Worm (Caenorhabditis elegans) whole organism, L1 larva: ENCODE results near the gene acs-11.

Experiments
- C16A3.4 ChIP-seq: fragments of 150-350 bp; optimal IDR thresholded peaks from 2 replicates; lab custom pipeline; 2014; ENCODE audit warnings: missing biosample characterization, missing genetic modification characterization
- C34B4.2 ChIP-seq: sonication (generic microtip); optimal IDR thresholded peaks from 2 replicates; lab custom pipeline; 2017; ENCODE audit warnings: mild to moderate bottlenecking, missing genetic modification characterization, missing compliant biosample characterization
- aha-1 ChIP-seq: fragments of 150-350 bp; optimal IDR thresholded peaks from 2 replicates; lab custom pipeline; 2014; ENCODE audit warnings: missing biosample characterization, missing genetic modification characterization
- alr-1 ChIP-seq: fragments of 200-800 bp; sonication (Bioruptor generic); optimal IDR thresholded peaks from 2 replicates; lab custom pipeline; 2018; ENCODE audit warnings: borderline replicate concordance, mild to moderate bottlenecking, missing genetic modification characterization, missing compliant biosample characterization
- ceh-8 ChIP-seq: fragments of 200-800 bp; sonication (Bioruptor generic); optimal IDR thresholded peaks from 2 replicates; lab custom pipeline; 2018; ENCODE audit warnings: mild to moderate bottlenecking, missing genetic modification characterization, moderate library complexity, missing compliant biosample characterization
- dpl-1 ChIP-seq, 3 experiments: fragments of 150-350 bp in 2 of 3; sonication (generic microtip) in 1 of 3; optimal IDR thresholded peaks; 2 replicates each; lab custom pipeline; 2014 to 2017; ENCODE audit warnings: missing biosample characterization in 3 of 3, missing genetic modification characterization in 3 of 3, missing genetic modification reagents in 3 of 3
- efl-1 ChIP-seq, 4 experiments: fragments of 150-350 bp; optimal IDR thresholded peaks in 3 of 4; peaks in 1 of 4; 1 replicate in 1 of 4; 2 replicates in 3 of 4; lab custom pipeline; 2014; ENCODE audit warnings: missing biosample characterization in 2 of 4, missing genetic modification characterization in 2 of 4, missing genetic modification reagents in 2 of 4
- egl-13 ChIP-seq: sonication (generic microtip); optimal IDR thresholded peaks from 2 replicates; lab custom pipeline; 2016; ENCODE audit warnings: missing genotype, missing genetic modification reagents, missing genetic modification characterization, missing compliant biosample characterization
- egl-27 ChIP-seq, 2 experiments: fragments of 150-350 bp in 1 of 2; sonication (generic microtip); optimal IDR thresholded peaks; 3 replicates each; lab custom pipeline; 2017 to 2018; ENCODE audit warnings: missing biosample characterization in 2 of 2, missing genetic modification characterization in 2 of 2, missing genetic modification reagents in 2 of 2
- elt-2 ChIP-seq: sonication (generic microtip); optimal IDR thresholded peaks from 2 replicates; lab custom pipeline; 2016; ENCODE audit warnings: missing genetic modification characterization, mild to moderate bottlenecking, inconsistent platforms, missing compliant biosample characterization, missing genetic modification reagents
- elt-3 ChIP-seq, 6 experiments: fragments of 150-350 bp in 1 of 6; sonication (generic microtip); optimal IDR thresholded peaks; 2 replicates each; lab custom pipeline; 2017 to 2018; ENCODE audit warnings: missing biosample characterization in 6 of 6, missing genetic modification characterization in 6 of 6, inconsistent platforms in 1 of 6
- ets-5 ChIP-seq: fragments of 200-800 bp; sonication (Bioruptor generic); IDR thresholded peaks from 2 replicates; pipeline ENCODE4 v1.3.6; 2022; ENCODE audit warnings: missing genetic modification characterization, missing compliant biosample characterization
- fkh-4 ChIP-seq: sonication (generic microtip); optimal IDR thresholded peaks from 2 replicates; lab custom pipeline; 2016; ENCODE audit warnings: missing compliant biosample characterization, missing genetic modification characterization, borderline replicate concordance
- fos-1 ChIP-seq: fragments of 150-350 bp; optimal IDR thresholded peaks from 2 replicates; lab custom pipeline; 2014; ENCODE audit warnings: missing biosample characterization, missing genetic modification characterization
- grh-1 ChIP-seq: fragments of 200-800 bp; sonication (Bioruptor generic); IDR thresholded peaks from 2 replicates; pipeline ENCODE4 v1.3.6; 2022; ENCODE audit warnings: missing genetic modification reagents, missing genetic modification characterization, missing compliant biosample characterization
- hlh-17 ChIP-seq: fragments of 200-800 bp; sonication (Bioruptor generic); optimal IDR thresholded peaks from 2 replicates; lab custom pipeline; 2018; ENCODE audit warnings: missing genetic modification characterization, mild to moderate bottlenecking, missing compliant biosample characterization, moderate library complexity, borderline replicate concordance
- hlh-4 ChIP-seq: sonication (generic microtip); optimal IDR thresholded peaks from 2 replicates; lab custom pipeline; 2016; ENCODE audit warnings: mild to moderate bottlenecking, missing genetic modification characterization, missing compliant biosample characterization
- irx-1 ChIP-seq: sonication (generic microtip); optimal IDR thresholded peaks from 2 replicates; lab custom pipeline; 2016; ENCODE audit warnings: missing genetic modification characterization, missing compliant biosample characterization
- lin-14 ChIP-seq: fragments of 200-800 bp; sonication (Bioruptor generic); optimal IDR thresholded peaks from 2 replicates; lab custom pipeline; 2018; ENCODE audit warnings: mild to moderate bottlenecking, missing genetic modification characterization, moderate library complexity, missing compliant biosample characterization
- lin-35 ChIP-seq, 2 experiments: fragments of 150-350 bp; optimal IDR thresholded peaks; 2 replicates each; lab custom pipeline; 2014; ENCODE audit warnings: missing biosample characterization in 2 of 2, missing genetic modification characterization in 2 of 2, missing genetic modification reagents in 2 of 2
- lir-3 ChIP-seq: sonication (generic microtip); optimal IDR thresholded peaks from 2 replicates; lab custom pipeline; 2016; ENCODE audit warnings: mild to moderate bottlenecking, missing genetic modification characterization, moderate library complexity, missing compliant biosample characterization; ENCODE audit not compliant: poor library complexity
- lsy-2 ChIP-seq, 2 experiments: fragments of 150-350 bp; optimal IDR thresholded peaks; 2 replicates each; lab custom pipeline; 2014; ENCODE audit warnings: missing biosample characterization in 2 of 2, missing genetic modification characterization in 2 of 2
- mdl-1 ChIP-seq, 2 experiments: fragments of 150-350 bp; optimal IDR thresholded peaks; 2 replicates each; lab custom pipeline; 2014 to 2017; ENCODE audit warnings: missing biosample characterization in 2 of 2, missing genetic modification characterization in 2 of 2, inconsistent platforms in 1 of 2
- mep-1 ChIP-seq: fragments of 150-350 bp; optimal IDR thresholded peaks from 2 replicates; lab custom pipeline; 2014; ENCODE audit warnings: missing biosample characterization, missing genetic modification characterization
- nhr-237 ChIP-seq: fragments of 150-350 bp; optimal IDR thresholded peaks from 2 replicates; lab custom pipeline; 2014; ENCODE audit warnings: missing biosample characterization, missing genetic modification characterization
- nhr-71 ChIP-seq: sonication (generic microtip); optimal IDR thresholded peaks from 2 replicates; lab custom pipeline; 2016; ENCODE audit warnings: mild to moderate bottlenecking, missing genetic modification characterization, moderate library complexity, missing compliant biosample characterization
- nhr-76 ChIP-seq: sonication (generic microtip); optimal IDR thresholded peaks from 2 replicates; lab custom pipeline; 2017; ENCODE audit warnings: missing biosample characterization, missing genetic modification characterization
- nhr-77 ChIP-seq: fragments of 150-350 bp; optimal IDR thresholded peaks from 2 replicates; lab custom pipeline; 2014; ENCODE audit warnings: missing biosample characterization, missing genetic modification characterization
- nhr-90 ChIP-seq: sonication (generic microtip); optimal IDR thresholded peaks from 2 replicates; lab custom pipeline; 2016; ENCODE audit warnings: mild to moderate bottlenecking, missing genetic modification characterization, missing compliant biosample characterization; ENCODE audit not compliant: poor library complexity
- pag-3 ChIP-seq: sonication (generic microtip); optimal IDR thresholded peaks from 2 replicates; lab custom pipeline; 2017; ENCODE audit warnings: missing genetic modification characterization, mild to moderate bottlenecking, missing compliant biosample characterization, antibody characterized with exemption, borderline replicate concordance; ENCODE audit not compliant: insufficient read depth
- snpc-4 ChIP-seq: fragments of 150-350 bp; optimal IDR thresholded peaks from 2 replicates; lab custom pipeline; 2014; ENCODE audit warnings: missing biosample characterization, missing genetic modification characterization
- sox-4 ChIP-seq: sonication (generic microtip); optimal IDR thresholded peaks from 2 replicates; lab custom pipeline; 2016; ENCODE audit warnings: missing genetic modification characterization, missing compliant biosample characterization
- sptf-1 ChIP-seq: fragments of 150-350 bp; optimal IDR thresholded peaks from 2 replicates; lab custom pipeline; 2014; ENCODE audit warnings: missing biosample characterization, missing genetic modification characterization
- tbx-2 ChIP-seq: sonication (generic microtip); optimal IDR thresholded peaks from 2 replicates; lab custom pipeline; 2016; ENCODE audit warnings: missing genetic modification characterization, missing compliant biosample characterization
- tlp-1 ChIP-seq: fragments of 150-350 bp; optimal IDR thresholded peaks from 2 replicates; lab custom pipeline; 2014; ENCODE audit warnings: missing biosample characterization, missing genetic modification characterization
- unc-130 ChIP-seq: fragments of 150-350 bp; optimal IDR thresholded peaks from 2 replicates; lab custom pipeline; 2017; ENCODE audit warnings: missing biosample characterization, missing genetic modification characterization, inconsistent platforms
- unc-98 ChIP-seq: fragments of 200-800 bp; sonication (Bioruptor generic); IDR thresholded peaks from 2 replicates; pipeline ENCODE4 v1.3.6; 2022; ENCODE audit warnings: missing genetic modification characterization, missing compliant biosample characterization
- xbp-1 ChIP-seq: sonication (generic microtip); optimal IDR thresholded peaks from 2 replicates; lab custom pipeline; 2016; ENCODE audit warnings: missing genetic modification characterization, missing compliant biosample characterization
- zag-1 ChIP-seq: fragments of 150-350 bp; optimal IDR thresholded peaks from 2 replicates; lab custom pipeline; 2014; ENCODE audit warnings: missing biosample characterization, missing genetic modification characterization
- zip-4 ChIP-seq: fragments of 200-800 bp; sonication (Bioruptor generic); optimal IDR thresholded peaks from 2 replicates; lab custom pipeline; 2018; ENCODE audit warnings: mild to moderate bottlenecking, missing genetic modification characterization, moderate library complexity, missing compliant biosample characterization
- ztf-4 ChIP-seq: fragments of 150-350 bp; optimal IDR thresholded peaks from 2 replicates; lab custom pipeline; 2014; ENCODE audit warnings: missing biosample characterization, missing genetic modification characterization

acs-11 gene

DNA sequence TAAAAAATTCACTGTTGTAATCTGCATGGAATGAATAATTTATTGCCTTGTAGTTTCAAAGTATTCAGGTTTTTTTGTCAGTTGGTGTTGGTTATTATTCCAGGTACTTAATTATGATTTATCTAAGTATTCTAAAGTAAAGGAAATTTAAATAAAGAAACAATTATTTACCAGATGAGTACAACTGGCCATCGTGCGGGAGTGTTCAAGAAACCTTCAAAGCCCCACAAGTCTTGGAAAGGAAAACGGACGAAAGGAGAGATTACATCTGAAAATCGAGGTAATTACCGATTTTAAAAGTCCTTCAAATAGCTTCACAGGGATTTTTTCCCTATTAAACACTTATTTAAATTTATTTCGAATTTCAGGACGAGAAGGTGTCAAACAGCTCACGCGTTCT lies 31.8 kb upstream of the acs-11 start, which contains the start of gene tag-151:
Gene tag-151 (plus strand): TSS at position 158 of the 400 bp plus-strand sequence.
- TF ChIP-seq efl-1 (optimal IDR thresholded peaks at IDR 0.05; lab: Kevin White, UChicago): no peak
- peak in 1 of 2 experiments; percentile 52 for TF ChIP-seq efl-1 (GFP tag; optimal IDR thresholded peaks at IDR 0.05 in 1 of 2; lab: Kevin White, UChicago)
- TF ChIP-seq egl-27 (tag; optimal IDR thresholded peaks at IDR 0.05; lab: Kevin White, UChicago): no peak
- peak; percentile 11 for TF ChIP-seq nhr-90
- TF ChIP-seq xbp-1 (tag; lab: Kevin White, UChicago): no peak
- TF ChIP-seq fos-1 (tag; lab: Kevin White, UChicago): no peak
- no peak for TF ChIP-seq nhr-71 (tag; lab: Kevin White, UChicago)
- no peak for TF ChIP-seq ceh-8
- TF ChIP-seq egl-13 (tag; lab: Kevin White, UChicago): no peak
- TF ChIP-seq unc-98 (GFP tag; lab: Robert Waterston, UW): no peak
- no peak for TF ChIP-seq hlh-4 (tag; lab: Kevin White, UChicago)
- no peak for TF ChIP-seq C34B4.2 (tag; lab: Kevin White, UChicago)
- no peak for TF ChIP-seq C16A3.4 (tag; lab: Kevin White, UChicago)
- no peak for TF ChIP-seq ztf-4 (tag; lab: Kevin White, UChicago)
- TF ChIP-seq sox-4 (tag; lab: Kevin White, UChicago): no peak
- TF ChIP-seq lir-3 (tag; lab: Kevin White, UChicago): no peak
- peak in 1 of 2 experiments; percentile 1 for TF ChIP-seq lsy-2 (tag; optimal IDR thresholded peaks at IDR 0.05; lab: Kevin White, UChicago)

ce11 chrII:4710813-4711212 lies 31.1 kb upstream of the acs-11 start:
- no peak for TF ChIP-seq dpl-1 (GFP tag; optimal IDR thresholded peaks at IDR 0.05; lab: Kevin White, UChicago)
- no peak for TF ChIP-seq zag-1 (tag; lab: Kevin White, UChicago)
- TF ChIP-seq sptf-1 (tag; lab: Kevin White, UChicago): no peak
- TF ChIP-seq zip-4 (GFP tag; lab: Kevin White, UChicago): no peak
- TF ChIP-seq alr-1: no peak

DNA sequence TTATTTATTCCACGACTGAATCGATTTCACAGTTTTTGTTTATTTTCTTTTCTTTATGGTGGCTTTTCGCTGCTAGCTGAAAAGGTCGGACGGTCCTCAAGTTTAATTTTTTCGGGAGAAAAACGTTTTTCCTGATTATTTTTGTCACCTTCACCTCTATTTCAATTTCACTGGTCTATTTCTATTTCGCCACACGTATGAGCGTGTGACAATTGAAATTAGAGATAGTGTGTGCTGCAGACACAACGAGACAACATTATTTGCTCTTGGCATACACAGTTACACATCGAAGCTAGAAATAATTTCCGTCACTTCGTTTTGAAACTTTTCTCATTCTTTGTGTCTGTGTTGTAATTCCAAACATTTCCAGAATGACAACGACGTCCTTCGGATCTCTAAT lies 26.3 kb upstream of the acs-11 start, which contains the start of gene F41C3.8:
Gene F41C3.8 (plus strand): TSS at position 371 of the 400 bp plus-strand sequence.
- no peak for TF ChIP-seq elt-3 (tag; optimal IDR thresholded peaks at IDR 0.05; lab: Kevin White, UChicago)
- no peak for TF ChIP-seq aha-1 (tag; lab: Kevin White, UChicago)
- no peak for TF ChIP-seq sox-4 (tag; lab: Kevin White, UChicago)
- TF ChIP-seq elt-2 (tag; lab: Kevin White, UChicago): peak; percentile 33
- TF ChIP-seq fkh-4: no peak
- TF ChIP-seq nhr-76 (tag; lab: Kevin White, UChicago): no peak
- no peak for TF ChIP-seq grh-1
- TF ChIP-seq xbp-1 (tag; lab: Kevin White, UChicago): no peak
- no peak for TF ChIP-seq tlp-1 (tag; lab: Kevin White, UChicago)
- no peak for TF ChIP-seq snpc-4 (tag; lab: Kevin White, UChicago)
- TF ChIP-seq lin-35 (GFP tag; optimal IDR thresholded peaks at IDR 0.05; lab: Kevin White, UChicago): peak in 1 of 2 experiments; percentile 21
- TF ChIP-seq unc-130: no peak
- no peak for TF ChIP-seq hlh-17 (GFP tag; lab: Kevin White, UChicago)
- no peak for TF ChIP-seq tbx-2
- TF ChIP-seq nhr-71 (tag; lab: Kevin White, UChicago): no peak
- no peak for TF ChIP-seq pag-3 (tag; lab: Kevin White, UChicago)
- no peak for TF ChIP-seq nhr-237 (tag; lab: Kevin White, UChicago)
- no peak for TF ChIP-seq ets-5

DNA sequence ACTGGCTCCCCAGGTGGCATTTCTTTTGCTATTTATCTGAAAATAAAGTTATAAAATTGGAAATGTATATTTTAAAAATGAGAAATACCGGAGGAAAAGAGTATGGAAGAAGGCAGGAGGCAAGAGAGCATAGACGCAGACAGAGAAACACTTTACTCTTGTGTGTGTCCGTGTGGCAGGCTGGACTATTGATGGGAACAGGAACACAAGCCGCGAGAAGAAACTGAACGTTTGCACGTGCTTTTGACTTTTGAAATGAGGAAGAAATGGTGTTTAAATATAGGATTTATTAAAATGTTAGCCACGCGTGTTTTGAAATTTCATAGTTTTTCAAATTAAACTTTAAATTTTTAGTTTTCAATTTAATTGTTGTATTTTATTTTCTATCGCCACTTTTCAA lies 15.8 kb upstream of the acs-11 start, which contains the start of gene F10G7.10:
Gene F10G7.10 (minus strand): TSS at position 145 of the 400 bp plus-strand sequence.
- TF ChIP-seq lin-14 (peak; percentile 56), nhr-71 (tag; lab: Kevin White, UChicago) (no peak), dpl-1 (GFP tag; optimal IDR thresholded peaks at IDR 0.05; lab: Kevin White, UChicago) (peak in 1 of 3 experiments; percentile 4), nhr-77 (no peak), irx-1 (tag; lab: Kevin White, UChicago) (no peak), mdl-1 (tag; optimal IDR thresholded peaks at IDR 0.05; lab: Kevin White, UChicago) (peak in 1 of 2 experiments; percentile 19), mep-1 (tag; lab: Kevin White, UChicago) (peak; percentile 15)
